Fruit fly (Drosophila melanogaster) whole organism, embryonic: ENCODE data around the gene CG18557.

Source experiments
- Antp ChIP-seq: fragments of 200-800 bp; sonication (Bioruptor generic); optimal IDR thresholded peaks from 3 replicates; lab custom pipeline; 2016; ENCODE audit warnings: missing biosample characterization, missing genetic modification characterization
- Awh ChIP-seq: fragments of 200-800 bp; sonication (Bioruptor generic); IDR thresholded peaks from 2 replicates; pipeline ENCODE4, ENCODE4 v1.3.6; 2022; ENCODE audit warnings: missing biosample characterization, missing genetic modification characterization
- CG10462 ChIP-seq: fragments of 200-800 bp; sonication (Bioruptor generic); optimal IDR thresholded peaks from 2 replicates; lab custom pipeline; 2016; ENCODE audit warnings: missing biosample characterization, missing genetic modification characterization
- CG11247 ChIP-seq: fragments of 200-800 bp; sonication (Bioruptor generic); IDR thresholded peaks from 2 replicates; pipeline ENCODE4 v1.3.6; 2022; ENCODE audit warnings: missing biosample characterization, missing genetic modification characterization
- CG11695 ChIP-seq: fragments of 200-800 bp; sonication (Bioruptor generic); IDR thresholded peaks from 3 replicates; pipeline ENCODE4 v1.3.6; 2022; ENCODE audit warnings: missing biosample characterization, missing genetic modification characterization
- CG12659 ChIP-seq: fragments of 200-800 bp; sonication (Bioruptor generic); optimal IDR thresholded peaks from 3 replicates; lab custom pipeline; 2017; ENCODE audit warnings: mild to moderate bottlenecking, missing biosample characterization, missing genetic modification reagents, missing genetic modification characterization
- CG14710 ChIP-seq: fragments of 200-800 bp; sonication (Bioruptor generic); optimal IDR thresholded peaks from 3 replicates; lab custom pipeline; 2019; ENCODE audit warnings: missing biosample characterization, mild to moderate bottlenecking, missing genetic modification characterization, moderate library complexity
- CG14860 ChIP-seq: fragments of 200-800 bp; sonication (Bioruptor generic); IDR thresholded peaks from 3 replicates; pipeline ENCODE4 v1.3.6; 2022; ENCODE audit warnings: missing biosample characterization, missing genetic modification characterization; ENCODE audit not compliant: partially characterized antibody
- CG17361 ChIP-seq: fragments of 200-800 bp; sonication (Bioruptor generic); IDR thresholded peaks from 3 replicates; pipeline ENCODE4 v1.3.6; 2022; ENCODE audit warnings: missing biosample characterization, missing genetic modification characterization
- CG17802 ChIP-seq: fragments of 200-800 bp; sonication (Bioruptor generic); optimal IDR thresholded peaks from 2 replicates; lab custom pipeline; 2018; ENCODE audit warnings: missing biosample characterization, mild to moderate bottlenecking, missing genetic modification characterization, moderate library complexity
- CG18619 ChIP-seq: fragments of 200-800 bp; sonication (Bioruptor generic); optimal IDR thresholded peaks from 3 replicates; lab custom pipeline; 2017; ENCODE audit warnings: missing biosample characterization, mild to moderate bottlenecking, missing genetic modification characterization
- CG3065 ChIP-seq: fragments of 200-800 bp; sonication (Bioruptor generic); optimal IDR thresholded peaks from 2 replicates; lab custom pipeline; 2016; ENCODE audit warnings: missing biosample characterization, missing genetic modification characterization
- CG31441 ChIP-seq: fragments of 200-800 bp; sonication (Bioruptor generic); IDR thresholded peaks from 2 replicates; pipeline ENCODE4 v1.3.6; 2022; ENCODE audit warnings: missing biosample characterization, missing genetic modification characterization
- CG4404 ChIP-seq: fragments of 200-800 bp; sonication (Bioruptor generic); IDR thresholded peaks from 2 replicates; pipeline ENCODE4 v1.3.6; 2022; ENCODE audit warnings: missing biosample characterization, missing genetic modification characterization
- CG5953 ChIP-seq: fragments of 200-800 bp; sonication (Bioruptor generic); IDR thresholded peaks from 2 replicates; pipeline ENCODE4 v1.3.6; 2022; ENCODE audit warnings: missing biosample characterization, missing genetic modification characterization
- CG6654 ChIP-seq: fragments of 200-800 bp; sonication (Bioruptor generic); optimal IDR thresholded peaks from 2 replicates; lab custom pipeline; 2017; ENCODE audit warnings: missing biosample characterization, mild to moderate bottlenecking, missing genetic modification characterization
- CG6683 ChIP-seq: fragments of 200-800 bp; sonication (Bioruptor generic); optimal IDR thresholded peaks from 2 replicates; lab custom pipeline; 2017; ENCODE audit warnings: missing biosample characterization, mild to moderate bottlenecking, missing genetic modification characterization, missing genetic modification reagents
- CG6765 ChIP-seq: fragments of 200-800 bp; sonication (Bioruptor generic); optimal IDR thresholded peaks from 3 replicates; lab custom pipeline; 2017; ENCODE audit warnings: missing biosample characterization, mild to moderate bottlenecking, missing genetic modification characterization
- CG7556 ChIP-seq: fragments of 200-800 bp; sonication (Bioruptor generic); optimal IDR thresholded peaks from 2 replicates; lab custom pipeline; 2017; ENCODE audit warnings: missing biosample characterization, mild to moderate bottlenecking, missing genetic modification characterization
- CG9817 ChIP-seq: fragments of 200-800 bp; sonication (Bioruptor generic); optimal IDR thresholded peaks from 2 replicates; lab custom pipeline; 2018; ENCODE audit warnings: missing biosample characterization, mild to moderate bottlenecking, missing genetic modification characterization, moderate library complexity
- Chrac-16 ChIP-seq: fragments of 200-800 bp; sonication (Bioruptor generic); optimal IDR thresholded peaks from 3 replicates; lab custom pipeline; 2016; ENCODE audit warnings: missing biosample characterization, missing genetic modification characterization
- Dref ChIP-seq: fragments of 200-800 bp; sonication (Bioruptor generic); IDR thresholded peaks from 2 replicates; pipeline ENCODE4 v1.3.6; 2022; ENCODE audit warnings: missing biosample characterization, missing genetic modification characterization
- Ets65A ChIP-seq: fragments of 200-800 bp; sonication (Bioruptor generic); peaks from one replicate; lab custom pipeline; 2016; ENCODE audit warnings: missing biosample characterization, missing genetic modification characterization
- HmgD ChIP-seq: fragments of 200-800 bp; sonication (Bioruptor generic); optimal IDR thresholded peaks from 3 replicates; lab custom pipeline; 2016; ENCODE audit warnings: missing biosample characterization, missing genetic modification characterization
- Hr39 ChIP-seq: fragments of >200 bp; optimal IDR thresholded peaks from 2 replicates; lab custom pipeline; 2017
- MESR4 ChIP-seq: fragments of 200-800 bp; sonication (Bioruptor generic); optimal IDR thresholded peaks from 2 replicates; lab custom pipeline; 2018; ENCODE audit warnings: missing biosample characterization, mild to moderate bottlenecking, missing genetic modification characterization, moderate library complexity
- Neu2 ChIP-seq: fragments of 200-800 bp; sonication (Bioruptor generic); optimal IDR thresholded peaks from 3 replicates; lab custom pipeline; 2016; ENCODE audit warnings: missing biosample characterization, missing genetic modification characterization, borderline replicate concordance
- Ptx1 ChIP-seq: fragments of 200-800 bp; sonication (Bioruptor generic); IDR thresholded peaks from 2 replicates; pipeline ENCODE4 v1.3.6; 2022; ENCODE audit warnings: missing biosample characterization, missing genetic modification characterization
- Spps ChIP-seq: fragments of 200-800 bp; sonication (Bioruptor generic); optimal IDR thresholded peaks from 2 replicates; lab custom pipeline; 2018; ENCODE audit warnings: missing biosample characterization, mild to moderate bottlenecking, missing genetic modification characterization
- Stat92E ChIP-seq, 3 experiments: fragments of >200 bp in 2 of 3; fragments of 200-800 bp in 1 of 3; sonication (Bioruptor generic) in 1 of 3; optimal IDR thresholded peaks; 2 replicates each; lab custom pipeline; 2017 to 2019; ENCODE audit warnings: missing biosample characterization in 3 of 3, missing genetic modification characterization in 3 of 3, mild to moderate bottlenecking in 1 of 3, moderate library complexity in 1 of 3
- bab2 ChIP-seq: fragments of 200-800 bp; sonication (Bioruptor generic); optimal IDR thresholded peaks from 2 replicates; lab custom pipeline; 2016; ENCODE audit warnings: missing biosample characterization, missing genetic modification characterization
- bowl ChIP-seq: fragments of 200-800 bp; sonication (Bioruptor generic); IDR thresholded peaks from 2 replicates; pipeline ENCODE4 v1.3.6; 2022; ENCODE audit warnings: missing biosample characterization, missing genetic modification characterization
- corto ChIP-seq: fragments of 200-800 bp; sonication (Bioruptor generic); optimal IDR thresholded peaks from 2 replicates; lab custom pipeline; 2016; ENCODE audit warnings: missing biosample characterization, mild to moderate bottlenecking, missing genetic modification characterization, moderate library complexity
- crc ChIP-seq: fragments of 200-800 bp; sonication (Bioruptor generic); optimal IDR thresholded peaks from 2 replicates; lab custom pipeline; 2016; ENCODE audit warnings: missing biosample characterization, missing genetic modification characterization
- dimm ChIP-seq: fragments of 200-800 bp; sonication (Bioruptor generic); IDR thresholded peaks from 2 replicates; pipeline ENCODE4 v1.3.6; 2022; ENCODE audit warnings: missing biosample characterization, missing genetic modification characterization
- exex ChIP-seq: fragments of 200-800 bp; sonication (Bioruptor generic); optimal IDR thresholded peaks from 4 replicates; lab custom pipeline; 2018; ENCODE audit warnings: missing biosample characterization, mild to moderate bottlenecking, missing genetic modification characterization, moderate library complexity
- gro ChIP-seq: fragments of 200-800 bp; sonication (Bioruptor generic); optimal IDR thresholded peaks from 2 replicates; lab custom pipeline; 2016; ENCODE audit warnings: missing biosample characterization, missing genetic modification characterization
- insv ChIP-seq, 2 experiments: fragments of 200-800 bp; sonication (Bioruptor generic); optimal IDR thresholded peaks; 3 replicates each; lab custom pipeline; 2016 to 2018; ENCODE audit warnings: missing biosample characterization in 2 of 2, missing genetic modification characterization in 2 of 2
- lmd ChIP-seq: fragments of 200-800 bp; sonication (Bioruptor generic); IDR thresholded peaks from 2 replicates; pipeline ENCODE4 v1.3.6; 2022; ENCODE audit warnings: missing biosample characterization, missing genetic modification characterization
- lola ChIP-seq, 3 experiments: fragments of >200 bp in 2 of 3; fragments of 200-800 bp in 1 of 3; sonication (Bioruptor generic) in 1 of 3; optimal IDR thresholded peaks; 2 replicates each; lab custom pipeline; 2017 to 2019; ENCODE audit warnings: missing biosample characterization in 3 of 3, missing genetic modification characterization in 3 of 3, mild to moderate bottlenecking in 1 of 3, moderate library complexity in 1 of 3
- nom ChIP-seq: fragments of 200-800 bp; sonication (Bioruptor generic); optimal IDR thresholded peaks from 2 replicates; lab custom pipeline; 2017; ENCODE audit warnings: missing biosample characterization, missing genetic modification characterization, mild to moderate bottlenecking, moderate library complexity, missing genetic modification reagents
- otp ChIP-seq: fragments of 200-800 bp; sonication (Bioruptor generic); IDR thresholded peaks from 3 replicates; pipeline ENCODE4, ENCODE4 v1.3.6; 2022; ENCODE audit warnings: missing biosample characterization, missing genetic modification characterization
- pita ChIP-seq: fragments of 200-800 bp; sonication (Bioruptor generic); optimal IDR thresholded peaks from 2 replicates; lab custom pipeline; 2017; ENCODE audit warnings: missing biosample characterization, mild to moderate bottlenecking, missing genetic modification characterization
- prd ChIP-seq, 3 experiments: fragments of >200 bp in 2 of 3; fragments of 200-800 bp in 1 of 3; sonication (Bioruptor generic) in 1 of 3; optimal IDR thresholded peaks in 2 of 3; IDR thresholded peaks in 1 of 3; 2 replicates in 2 of 3; 3 replicates in 1 of 3; pipeline versions ENCODE4 v1.3.6 to Lab custom; 2017 to 2022; ENCODE audit warnings: missing biosample characterization in 1 of 3, missing genetic modification characterization in 1 of 3
- pros ChIP-seq: fragments of 200-800 bp; sonication (Bioruptor generic); optimal IDR thresholded peaks from 3 replicates; lab custom pipeline; 2019; ENCODE audit warnings: missing biosample characterization, mild to moderate bottlenecking, missing genetic modification characterization, moderate library complexity
- seq ChIP-seq: fragments of 200-800 bp; sonication (Bioruptor generic); IDR thresholded peaks from 2 replicates; pipeline ENCODE4 v1.3.6; 2022; ENCODE audit warnings: missing biosample characterization, missing genetic modification characterization
- sna ChIP-seq: fragments of 200-800 bp; sonication (Bioruptor generic); IDR thresholded peaks from 2 replicates; pipeline ENCODE4 v1.3.6; 2022; ENCODE audit warnings: missing biosample characterization, missing genetic modification characterization; ENCODE audit not compliant: partially characterized antibody
- sob ChIP-seq: fragments of 200-800 bp; sonication (Bioruptor generic); IDR thresholded peaks from 2 replicates; pipeline ENCODE4 v1.3.6; 2022; ENCODE audit warnings: missing biosample characterization, missing genetic modification characterization
- stc ChIP-seq: fragments of 200-800 bp; sonication (Bioruptor generic); IDR thresholded peaks from 2 replicates; pipeline ENCODE4 v1.3.6; 2022; ENCODE audit warnings: missing biosample characterization, missing genetic modification characterization
- ttk ChIP-seq: fragments of 200-800 bp; sonication (Bioruptor generic); IDR thresholded peaks from 2 replicates; pipeline ENCODE4 v2.1.2; 2022; ENCODE audit warnings: missing biosample characterization, missing genetic modification characterization

The CG18557 gene

dm6 chr2L:2878188-2878587 lies 32.7 kb upstream of the CG18557 start, which contains the start of the genes Prx6a and Sbat (continued):
- TF ChIP-seq CG14860 (GFP tag; lab: Robert Waterston, UW), result no peak
- peak; percentile 34; the same call in 1 of the 2 replicates for TF ChIP-seq Dref (GFP tag; lab: Robert Waterston, UW)
- no peak for TF ChIP-seq Hr39 (lab: Kevin White, UChicago)
- TF ChIP-seq CG18619 (GFP tag; lab: Kevin White, UChicago), result peak; percentile 44
- TF ChIP-seq CG6765 (GFP tag; lab: Kevin White, UChicago), result peak; percentile 9
- TF ChIP-seq sna, result no peak
- TF ChIP-seq bab2 (GFP tag; lab: Kevin White, UChicago), result peak; percentile 74
- TF ChIP-seq crc (GFP tag; lab: Kevin White, UChicago), result no peak
- no peak for TF ChIP-seq otp (GFP tag; lab: Robert Waterston, UW)
- TF ChIP-seq nom (GFP tag; lab: Kevin White, UChicago), result peak; percentile 32
- peak; percentile 75 for TF ChIP-seq Neu2 (GFP tag; lab: Kevin White, UChicago)
- TF ChIP-seq CG31441 (GFP tag; lab: Robert Waterston, UW), result peak; percentile 34
- TF ChIP-seq lmd (GFP tag; lab: Robert Waterston, UW), result peak; percentile 81
- TF ChIP-seq dimm, result no peak
- TF ChIP-seq CG17802, result peak; percentile 5
- TF ChIP-seq CG14710 (tag; lab: Kevin White, UChicago), result peak; percentile 80
- TF ChIP-seq gro, result peak; percentile 81
- no peak for TF ChIP-seq CG11695 (GFP tag; lab: Robert Waterston, UW)
- no peak for TF ChIP-seq Awh (GFP tag; lab: Robert Waterston, UW)
- no peak for TF ChIP-seq pita (GFP tag; lab: Kevin White, UChicago)
- TF ChIP-seq insv (GFP tag; optimal IDR thresholded peaks at IDR 0.05; lab: Kevin White, UChicago), result peak in 1 of 2 experiments; percentile 49
- no peak for TF ChIP-seq CG5953 (GFP tag; lab: Robert Waterston, UW)
- TF ChIP-seq Antp, result peak; percentile 73
- no peak for TF ChIP-seq CG11247 (GFP tag; lab: Robert Waterston, UW)
- TF ChIP-seq ttk (GFP tag; lab: Robert Waterston, UW), result 0 out of 2 replicates have a peak, but pooled peaks have one; percentile 8
- no peak for TF ChIP-seq corto
- peak; percentile 7 for TF ChIP-seq CG10462
- TF ChIP-seq CG6683 (GFP tag; lab: Kevin White, UChicago), result peak; percentile 39
- TF ChIP-seq CG6654 (GFP tag; lab: Kevin White, UChicago), result no peak
- TF ChIP-seq prd (optimal IDR thresholded peaks at IDR 0.05; lab: Kevin White, UChicago), result no peak
- peak; percentile 80 for TF ChIP-seq prd (GFP tag; IDR thresholded peaks at IDR 0.05; lab: Robert Waterston, UW)
- peak; percentile 75 for TF ChIP-seq HmgD (GFP tag; lab: Kevin White, UChicago)
- peak in 1 of 3 experiments; percentile 35 for TF ChIP-seq Stat92E (GFP tag; optimal IDR thresholded peaks at IDR 0.05; lab: Kevin White, UChicago)
- peak; percentile 63 for TF ChIP-seq CG4404 (GFP tag; lab: Robert Waterston, UW)
- peak in 1 of 3 experiments; percentile 70 for TF ChIP-seq lola (GFP tag; optimal IDR thresholded peaks at IDR 0.05; lab: Kevin White, UChicago)
- TF ChIP-seq seq (GFP tag; lab: Robert Waterston, UW), result no peak
- TF ChIP-seq stc (GFP tag; lab: Robert Waterston, UW), result peak; percentile 45; the same call in 1 of the 2 replicates
- peak; percentile 4 for TF ChIP-seq MESR4 (GFP tag; lab: Kevin White, UChicago)
- TF ChIP-seq CG9817 (tag; lab: Kevin White, UChicago), result peak; percentile 85
- TF ChIP-seq Chrac-16 (GFP tag; lab: Kevin White, UChicago), result peak; percentile 49
- TF ChIP-seq bowl (GFP tag; lab: Robert Waterston, UW), result no peak
- peak; percentile 33 for TF ChIP-seq CG7556 (GFP tag; lab: Kevin White, UChicago)
- no peak for TF ChIP-seq CG3065 (GFP tag; lab: Kevin White, UChicago)
- TF ChIP-seq Ets65A (GFP tag; lab: Kevin White, UChicago), result peak; percentile 96
- TF ChIP-seq CG12659, result peak; percentile 73
- TF ChIP-seq pros, result no peak
- TF ChIP-seq Ptx1 (GFP tag; lab: Robert Waterston, UW), result peak; percentile 70
- peak; percentile 75 for TF ChIP-seq sob
- TF ChIP-seq CG17361 (GFP tag; lab: Robert Waterston, UW), result peak; percentile 64
- peak; percentile 55 for TF ChIP-seq exex (tag; lab: Kevin White, UChicago)
- peak; percentile 38 for TF ChIP-seq Spps
